Worm (Caenorhabditis elegans) whole organism, L2 larva: ENCODE data around the gene F55A11.1.

Experiments used
- F13H6.1 ChIP-seq: sonication (generic microtip); optimal IDR thresholded peaks from 2 replicates; lab custom pipeline; 2016; ENCODE audit warnings: missing genetic modification characterization, missing compliant biosample characterization
- alr-1 ChIP-seq: fragments of 150-350 bp; optimal IDR thresholded peaks from 2 replicates; lab custom pipeline; 2014; ENCODE audit warnings: missing biosample characterization, missing genetic modification characterization
- aly-2 ChIP-seq: fragments of 150-350 bp; optimal IDR thresholded peaks from 2 replicates; lab custom pipeline; 2014; ENCODE audit warnings: missing biosample characterization, missing genetic modification characterization
- lin-11 ChIP-seq: fragments of 150-350 bp; sonication (generic microtip); optimal IDR thresholded peaks from 2 replicates; lab custom pipeline; 2014; ENCODE audit warnings: missing biosample characterization, missing genetic modification characterization, inconsistent platforms, mixed read lengths
- lsy-2 ChIP-seq, 2 experiments: fragments of 150-350 bp in 1 of 2; sonication (generic microtip) in 1 of 2; optimal IDR thresholded peaks; 2 replicates each; lab custom pipeline; 2014 to 2017; ENCODE audit warnings: missing biosample characterization in 2 of 2, missing genetic modification characterization in 2 of 2
- mab-5 ChIP-seq: fragments of 150-350 bp; optimal IDR thresholded peaks from 2 replicates; lab custom pipeline; 2014; ENCODE audit warnings: missing biosample characterization, missing genetic modification characterization
- nhr-77 ChIP-seq: fragments of 150-350 bp; optimal IDR thresholded peaks from 2 replicates; lab custom pipeline; 2014; ENCODE audit warnings: missing biosample characterization, missing genetic modification characterization
- peb-1 ChIP-seq: fragments of 150-350 bp; optimal IDR thresholded peaks from 2 replicates; lab custom pipeline; 2014; ENCODE audit warnings: missing biosample characterization, missing genetic modification characterization
- skn-1 ChIP-seq: sonication (generic microtip); optimal IDR thresholded peaks from 2 replicates; lab custom pipeline; 2017; ENCODE audit warnings: missing biosample characterization, missing genetic modification characterization
- snpc-4 ChIP-seq: fragments of 150-350 bp; optimal IDR thresholded peaks from 2 replicates; lab custom pipeline; 2014; ENCODE audit warnings: missing biosample characterization, missing genetic modification characterization
- unc-39 ChIP-seq: fragments of 150-350 bp; optimal IDR thresholded peaks from 2 replicates; lab custom pipeline; 2014; ENCODE audit warnings: missing biosample characterization, missing genetic modification characterization
- unc-55 ChIP-seq: fragments of 150-350 bp; sonication (generic microtip); optimal IDR thresholded peaks from 3 replicates; lab custom pipeline; 2014; ENCODE audit warnings: missing biosample characterization, missing genetic modification reagents, missing genetic modification characterization
- zag-1 ChIP-seq: fragments of 150-350 bp; optimal IDR thresholded peaks from 2 replicates; lab custom pipeline; 2014; ENCODE audit warnings: missing biosample characterization, missing genetic modification characterization

DNA sequence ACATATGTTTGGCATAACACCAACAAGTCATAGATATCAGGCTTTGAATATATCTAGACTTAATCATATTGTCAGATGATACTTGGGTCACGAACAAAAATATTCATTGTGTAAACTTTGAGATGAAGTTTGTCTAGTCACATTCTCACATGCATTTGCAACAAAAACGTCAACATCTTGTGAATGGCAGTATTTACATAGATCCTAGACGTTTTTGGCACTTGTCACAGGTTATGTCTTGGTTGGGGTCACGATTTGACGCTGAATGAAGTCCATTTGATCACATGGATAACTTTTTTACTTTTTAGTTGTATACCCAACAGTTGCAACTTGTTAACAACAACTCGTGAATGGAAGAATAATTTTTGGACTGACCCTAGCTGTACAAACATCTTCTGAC is 34.1 kb upstream of the F55A11.1 start:
- no peak for TF ChIP-seq nhr-77
- TF ChIP-seq snpc-4 (tag; lab: Kevin White, UChicago) = no peak
- TF ChIP-seq mab-5 = no peak
- TF ChIP-seq lsy-2 (tag; optimal IDR thresholded peaks at IDR 0.05; lab: Kevin White, UChicago) = no peak
- no peak for TF ChIP-seq unc-39 (tag; lab: Kevin White, UChicago)
- TF ChIP-seq F13H6.1 (tag; lab: Kevin White, UChicago) = no peak
- TF ChIP-seq skn-1 = no peak
- TF ChIP-seq lin-11 (tag; lab: Kevin White, UChicago) = no peak
- TF ChIP-seq peb-1 = no peak
- TF ChIP-seq aly-2 (tag; lab: Kevin White, UChicago) = no peak
- no peak for TF ChIP-seq alr-1 (tag; lab: Kevin White, UChicago)
- TF ChIP-seq zag-1 = no peak
- TF ChIP-seq unc-55 (GFP tag; lab: Kevin White, UChicago) = no peak
